Fruit fly (Drosophila melanogaster): ENCODE measurements around the gene Cep290.

DNA sequence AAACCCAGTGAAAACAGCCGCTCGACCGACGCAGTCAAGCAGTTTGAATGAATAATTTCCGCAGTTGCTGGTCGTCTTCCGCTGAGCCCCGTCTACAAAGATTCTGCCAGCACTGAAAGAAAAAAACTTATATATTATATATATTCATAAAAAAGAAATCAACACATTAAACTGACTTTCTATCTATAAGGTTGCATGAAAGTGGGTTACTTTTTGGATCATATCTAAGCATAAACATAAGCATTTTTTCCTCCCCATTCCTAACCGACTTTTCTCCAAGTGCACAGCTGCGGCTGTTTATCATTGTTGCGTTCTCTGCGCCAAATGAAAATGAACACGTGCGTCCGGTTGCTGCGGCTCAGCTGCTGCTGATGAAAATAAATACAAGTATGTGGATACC lies 23.4 kb upstream of the Cep290 start:
- peak; percentile 15 for TF ChIP-seq CG7101 (tag; optimal IDR thresholded peaks at IDR 0.05)
- TF ChIP-seq CG33017 (tag; optimal IDR thresholded peaks at IDR 0.05): peak; percentile 11
- no peak for TF ChIP-seq tj (GFP tag; optimal IDR thresholded peaks at IDR 0.05)
- TF ChIP-seq CG1620 (GFP tag; optimal IDR thresholded peaks at IDR 0.05): no peak
- TF ChIP-seq CG14711 (tag; optimal IDR thresholded peaks at IDR 0.05): peak; percentile 45
- TF ChIP-seq bab1 (GFP tag; optimal IDR thresholded peaks at IDR 0.05): peak; percentile 41
- no peak for TF ChIP-seq kay (GFP tag; ENCODE audit: borderline replicate concordance)
- no peak for TF ChIP-seq CG12768 (GFP tag; optimal IDR thresholded peaks at IDR 0.05)
- TF ChIP-seq CG5204 (GFP tag; optimal IDR thresholded peaks at IDR 0.05): peak; percentile 12
- no peak for TF ChIP-seq Crg-1 (GFP tag; optimal IDR thresholded peaks at IDR 0.05)

Measured in whole organism, adult.